Fruit fly (Drosophila melanogaster) whole organism, prepupa: ENCODE data around the gene CG11768.

Experiments used
- CG10631 ChIP-seq: fragments of 200-800 bp; sonication (Bioruptor generic); optimal IDR thresholded peaks from 2 replicates; lab custom pipeline; 2016; ENCODE audit warnings: missing biosample characterization, missing genetic modification characterization
- CG11762 ChIP-seq: fragments of 200-800 bp; sonication (Bioruptor generic); optimal IDR thresholded peaks from 3 replicates; lab custom pipeline; 2016; ENCODE audit warnings: missing biosample characterization, missing genetic modification characterization; ENCODE audit not compliant: insufficient read depth
- CG11902 ChIP-seq: fragments of 200-800 bp; sonication (Bioruptor generic); optimal IDR thresholded peaks from 3 replicates; lab custom pipeline; 2016; ENCODE audit warnings: missing biosample characterization, missing genetic modification characterization
- CG15336 ChIP-seq: fragments of 200-800 bp; sonication (Bioruptor generic); IDR thresholded peaks from 2 replicates; pipeline ENCODE4 v1.3.6; 2022; ENCODE audit warnings: missing biosample characterization, missing genetic modification characterization
- CG16779 ChIP-seq: fragments of 200-800 bp; sonication (Bioruptor generic); optimal IDR thresholded peaks from 3 replicates; lab custom pipeline; 2017; ENCODE audit warnings: missing biosample characterization, mild to moderate bottlenecking, missing genetic modification characterization
- CG3032 ChIP-seq: fragments of 200-800 bp; optimal IDR thresholded peaks from 2 replicates; lab custom pipeline; 2019; ENCODE audit warnings: missing biosample characterization, mild to moderate bottlenecking, missing genetic modification characterization, moderate library complexity
- CG31627 ChIP-seq: fragments of 200-800 bp; sonication (Bioruptor generic); optimal IDR thresholded peaks from 3 replicates; lab custom pipeline; 2016; ENCODE audit warnings: missing biosample characterization, missing genetic modification characterization
- CG34406 ChIP-seq: fragments of 200-800 bp; sonication (Bioruptor generic); optimal IDR thresholded peaks from 3 replicates; lab custom pipeline; 2016; ENCODE audit warnings: missing biosample characterization, missing genetic modification characterization
- CG3919 ChIP-seq: fragments of 200-800 bp; sonication (Bioruptor generic); optimal IDR thresholded peaks from 3 replicates; lab custom pipeline; 2016; ENCODE audit warnings: missing biosample characterization, missing genetic modification characterization
- CG6163 ChIP-seq: fragments of 200-800 bp; sonication (Bioruptor generic); IDR thresholded peaks from 3 replicates; pipeline ENCODE4 v1.3.6; 2022; ENCODE audit warnings: missing biosample characterization, missing genetic modification characterization
- CG6792 ChIP-seq: fragments of 200-800 bp; sonication (Bioruptor generic); optimal IDR thresholded peaks from 3 replicates; lab custom pipeline; 2016; ENCODE audit warnings: missing biosample characterization, missing genetic modification characterization
- CG6808 ChIP-seq: fragments of 200-800 bp; sonication (Bioruptor generic); optimal IDR thresholded peaks from 3 replicates; lab custom pipeline; 2017; ENCODE audit warnings: missing biosample characterization, missing genetic modification characterization, mild to moderate bottlenecking, moderate library complexity, missing genetic modification reagents
- CG6854 ChIP-seq: fragments of 200-800 bp; sonication (Bioruptor generic); optimal IDR thresholded peaks from 2 replicates; lab custom pipeline; 2017; ENCODE audit warnings: missing biosample characterization, mild to moderate bottlenecking, missing genetic modification characterization
- CG7368 ChIP-seq: fragments of 200-800 bp; sonication (Bioruptor generic); optimal IDR thresholded peaks from 3 replicates; lab custom pipeline; 2016; ENCODE audit warnings: missing biosample characterization, missing genetic modification characterization
- CG8119 ChIP-seq: fragments of 200-800 bp; sonication (Bioruptor generic); IDR thresholded peaks from 3 replicates; pipeline ENCODE4 v1.3.6; 2022; ENCODE audit warnings: missing biosample characterization, missing genetic modification characterization
- CG8319 ChIP-seq: fragments of 200-800 bp; sonication (Bioruptor generic); optimal IDR thresholded peaks from 3 replicates; lab custom pipeline; 2016; ENCODE audit warnings: missing biosample characterization, missing genetic modification characterization
- CG8632 ChIP-seq: fragments of 200-800 bp; sonication (Bioruptor generic); optimal IDR thresholded peaks from 3 replicates; lab custom pipeline; 2016; ENCODE audit warnings: missing biosample characterization, missing genetic modification characterization
- CG9139 ChIP-seq: fragments of 200-800 bp; sonication (Bioruptor generic); optimal IDR thresholded peaks from 3 replicates; lab custom pipeline; 2017; ENCODE audit warnings: missing biosample characterization, mild to moderate bottlenecking, missing genetic modification characterization
- Eip78C ChIP-seq: fragments of 200-800 bp; sonication (Bioruptor generic); peaks from one replicate; lab custom pipeline; 2016; ENCODE audit warnings: missing biosample characterization, missing genetic modification characterization
- Ets21C ChIP-seq: fragments of 200-800 bp; sonication (Bioruptor generic); optimal IDR thresholded peaks from 3 replicates; lab custom pipeline; 2016; ENCODE audit warnings: missing biosample characterization, missing genetic modification characterization
- Ets96B ChIP-seq: fragments of 200-800 bp; optimal IDR thresholded peaks from 2 replicates; lab custom pipeline; 2019; ENCODE audit warnings: missing biosample characterization, mild to moderate bottlenecking, missing genetic modification characterization, moderate library complexity
- Gug ChIP-seq: fragments of 200-800 bp; sonication (Bioruptor generic); IDR thresholded peaks from 2 replicates; pipeline ENCODE4 v1.3.6; 2022; ENCODE audit warnings: missing biosample characterization, missing genetic modification characterization
- Hr38 ChIP-seq: sonication (Bioruptor generic); optimal IDR thresholded peaks from 2 replicates; lab custom pipeline; 2016; ENCODE audit warnings: missing biosample characterization, missing genetic modification characterization
- Hr39 ChIP-seq: fragments of 200-800 bp; sonication (Bioruptor generic); optimal IDR thresholded peaks from 2 replicates; lab custom pipeline; 2016; ENCODE audit warnings: missing biosample characterization, missing genetic modification characterization
- Hr4 ChIP-seq: fragments of 200-800 bp; sonication (Bioruptor generic); optimal IDR thresholded peaks from 3 replicates; lab custom pipeline; 2016; ENCODE audit warnings: missing biosample characterization, missing genetic modification characterization
- Met ChIP-seq: fragments of 200-800 bp; sonication (Bioruptor generic); optimal IDR thresholded peaks from 3 replicates; lab custom pipeline; 2016; ENCODE audit warnings: missing biosample characterization, missing genetic modification characterization
- OdsH ChIP-seq: fragments of 200-800 bp; sonication (Bioruptor generic); optimal IDR thresholded peaks from 3 replicates; lab custom pipeline; 2016; ENCODE audit warnings: missing biosample characterization, missing genetic modification characterization
- Smox ChIP-seq: fragments of 200-800 bp; sonication (Bioruptor generic); optimal IDR thresholded peaks from 3 replicates; lab custom pipeline; 2016; ENCODE audit warnings: missing biosample characterization, missing genetic modification characterization
- Sox14 ChIP-seq: fragments of 200-800 bp; sonication (Bioruptor generic); optimal IDR thresholded peaks from 3 replicates; lab custom pipeline; 2016; ENCODE audit warnings: missing biosample characterization, missing genetic modification characterization
- Sox15 ChIP-seq: fragments of 200-800 bp; sonication (Bioruptor generic); optimal IDR thresholded peaks from 3 replicates; lab custom pipeline; 2016; ENCODE audit warnings: missing biosample characterization, missing genetic modification characterization
- achi ChIP-seq: fragments of 200-800 bp; sonication (Bioruptor generic); optimal IDR thresholded peaks from 3 replicates; lab custom pipeline; 2016; ENCODE audit warnings: missing biosample characterization, missing genetic modification characterization
- acj6 ChIP-seq: fragments of 200-800 bp; sonication (Bioruptor generic); optimal IDR thresholded peaks from 3 replicates; lab custom pipeline; 2016; ENCODE audit warnings: missing biosample characterization, missing genetic modification characterization
- dac ChIP-seq: fragments of 200-800 bp; sonication (Bioruptor generic); optimal IDR thresholded peaks from 2 replicates; lab custom pipeline; 2017; ENCODE audit warnings: missing biosample characterization, mild to moderate bottlenecking, missing genetic modification characterization
- dsx ChIP-seq: fragments of 200-800 bp; optimal IDR thresholded peaks from 3 replicates; lab custom pipeline; 2019; ENCODE audit warnings: missing biosample characterization, mild to moderate bottlenecking, missing genetic modification characterization, moderate library complexity; ENCODE audit not compliant: poor library complexity, severe bottlenecking
- eg ChIP-seq: fragments of 200-800 bp; sonication (Bioruptor generic); IDR thresholded peaks from 3 replicates; pipeline ENCODE4 v1.3.6; 2022; ENCODE audit warnings: missing biosample characterization, missing genetic modification characterization
- esn ChIP-seq: fragments of 200-800 bp; sonication (Bioruptor generic); optimal IDR thresholded peaks from 2 replicates; lab custom pipeline; 2016; ENCODE audit warnings: missing biosample characterization, mild to moderate bottlenecking, missing genetic modification characterization, moderate library complexity
- fd59A ChIP-seq: fragments of 200-800 bp; sonication (Bioruptor generic); optimal IDR thresholded peaks from 2 replicates; lab custom pipeline; 2017; ENCODE audit warnings: missing biosample characterization, mild to moderate bottlenecking, missing genetic modification characterization, missing genetic modification reagents
- fd85E ChIP-seq: fragments of 200-800 bp; sonication (Bioruptor generic); optimal IDR thresholded peaks from 3 replicates; lab custom pipeline; 2016; ENCODE audit warnings: missing biosample characterization, missing genetic modification characterization
- fkh ChIP-seq: fragments of 200-800 bp; sonication (Bioruptor generic); optimal IDR thresholded peaks from 3 replicates; lab custom pipeline; 2017; ENCODE audit warnings: missing biosample characterization, mild to moderate bottlenecking, missing genetic modification characterization, moderate library complexity
- net ChIP-seq: fragments of 200-800 bp; sonication (Bioruptor generic); optimal IDR thresholded peaks from 3 replicates; lab custom pipeline; 2016; ENCODE audit warnings: missing biosample characterization, missing genetic modification characterization
- pdm3 ChIP-seq: fragments of 200-800 bp; sonication (Bioruptor generic); optimal IDR thresholded peaks from 3 replicates; lab custom pipeline; 2016; ENCODE audit warnings: missing biosample characterization, missing genetic modification characterization
- ss ChIP-seq, 2 experiments: fragments of 200-800 bp; sonication (Bioruptor generic); optimal IDR thresholded peaks; 2 replicates in 1 of 2; 3 replicates in 1 of 2; lab custom pipeline; 2017 to 2018; ENCODE audit warnings: mild to moderate bottlenecking in 2 of 2, missing biosample characterization in 2 of 2, missing genetic modification characterization in 2 of 2, moderate library complexity in 1 of 2
- svp ChIP-seq: fragments of 200-800 bp; sonication (Bioruptor generic); peaks from one replicate; lab custom pipeline; 2016; ENCODE audit warnings: missing biosample characterization, missing genetic modification characterization
- vri ChIP-seq: fragments of 200-800 bp; sonication (Bioruptor generic); optimal IDR thresholded peaks from 3 replicates; lab custom pipeline; 2016; ENCODE audit warnings: missing biosample characterization, mild to moderate bottlenecking, missing genetic modification characterization

CG11768 gene

DNA sequence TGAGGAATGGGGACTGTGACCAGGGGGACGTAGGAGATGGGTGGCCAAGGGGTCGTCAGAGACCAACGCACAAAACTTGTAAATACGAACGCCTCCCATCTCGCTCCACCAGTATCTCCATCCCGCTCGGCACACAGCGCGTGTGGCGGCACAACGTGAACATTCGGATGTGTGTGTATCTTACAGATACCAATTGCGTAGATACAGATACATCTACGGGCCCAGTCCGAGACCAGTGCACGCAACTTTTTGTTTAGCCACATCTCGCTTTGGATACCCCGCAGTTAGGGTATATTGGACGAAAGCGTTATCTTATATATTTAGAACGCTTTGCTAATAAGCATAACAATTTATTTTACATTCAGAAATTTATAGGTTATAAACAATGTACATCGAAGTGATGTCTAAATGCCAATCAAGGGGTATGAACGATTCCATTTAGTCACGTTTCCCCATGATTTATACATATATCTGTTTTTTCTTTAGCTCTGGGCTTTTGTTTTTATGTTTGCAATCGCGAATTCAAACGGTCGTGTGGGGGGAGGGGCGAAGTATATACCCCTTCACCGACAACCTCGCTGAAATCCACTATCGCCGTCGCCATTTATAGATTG is 43.4 kb upstream of the CG11768 start (continued):
- TF ChIP-seq dac (peak; percentile 98), Eip78C (GFP tag; lab: Kevin White, UChicago) (peak; percentile 100), CG10631 (GFP tag; lab: Kevin White, UChicago) (peak; percentile 99), OdsH (GFP tag; lab: Kevin White, UChicago) (peak; percentile 99), ss (GFP tag; optimal IDR thresholded peaks at IDR 0.05; lab: Kevin White, UChicago) (peak; percentile 98), Met (GFP tag; lab: Kevin White, UChicago) (peak; percentile 99), CG8632 (GFP tag; lab: Kevin White, UChicago) (peak; percentile 99), CG31627 (GFP tag; lab: Kevin White, UChicago) (peak; percentile 98), fd85E (GFP tag; lab: Kevin White, UChicago) (peak; percentile 91), CG6792 (GFP tag; lab: Kevin White, UChicago) (peak; percentile 99), svp (peak; percentile 98), eg (GFP tag; lab: Robert Waterston, UW) (peak; percentile 99), CG6808 (GFP tag; lab: Kevin White, UChicago) (peak; percentile 98), acj6 (GFP tag; lab: Kevin White, UChicago) (peak; percentile 99), CG7368 (GFP tag; lab: Kevin White, UChicago) (peak; percentile 98), CG3032 (tag; lab: Kevin White, UChicago) (peak; percentile 99), CG15336 (GFP tag; lab: Robert Waterston, UW) (peak; percentile 99), Gug (GFP tag; lab: Robert Waterston, UW) (peak; percentile 98), CG11902 (GFP tag; lab: Kevin White, UChicago) (peak; percentile 97), fd59A (GFP tag; lab: Kevin White, UChicago) (peak; percentile 99), CG9139 (GFP tag; lab: Kevin White, UChicago) (peak; percentile 95), Sox15 (peak; percentile 97), Hr39 (GFP tag; lab: Kevin White, UChicago) (peak; percentile 99), Hr38 (GFP tag; lab: Kevin White, UChicago) (peak; percentile 87)

dm6 chr3R:8810397-8811184 is 42.6 kb upstream of the CG11768 start:
- TF ChIP-seq CG7368 (GFP tag; lab: Kevin White, UChicago) (peak; percentile 43), CG9139 (GFP tag; lab: Kevin White, UChicago) (peak; percentile 51), fd59A (GFP tag; lab: Kevin White, UChicago) (no peak), CG6163 (GFP tag; lab: Robert Waterston, UW) (peak; percentile 60; the same call in 1 of the 3 replicates), Gug (GFP tag; lab: Robert Waterston, UW) (peak; percentile 71), achi (peak; percentile 11), pdm3 (no peak), CG11762 (GFP tag; lab: Kevin White, UChicago) (no peak), CG34406 (peak; percentile 19), Met (GFP tag; lab: Kevin White, UChicago) (peak; percentile 18), acj6 (GFP tag; lab: Kevin White, UChicago) (no peak), CG6808 (GFP tag; lab: Kevin White, UChicago) (peak; percentile 56), Hr39 (GFP tag; lab: Kevin White, UChicago) (no peak), CG3919 (GFP tag; lab: Kevin White, UChicago) (peak; percentile 55), Ets96B (tag; lab: Kevin White, UChicago) (peak; percentile 88), OdsH (GFP tag; lab: Kevin White, UChicago) (peak; percentile 32), vri (GFP tag; lab: Kevin White, UChicago) (peak; percentile 99), CG15336 (GFP tag; lab: Robert Waterston, UW) (peak; percentile 22; the same call in 1 of the 2 replicates), CG8119 (GFP tag; lab: Robert Waterston, UW) (0 out of 3 replicates have a peak, but pooled peaks have one; percentile 11), CG8319 (peak; percentile 66), fkh (GFP tag; lab: Kevin White, UChicago) (peak; percentile 98), Eip78C (GFP tag; lab: Kevin White, UChicago) (peak; percentile 77), Hr4 (GFP tag; lab: Kevin White, UChicago) (peak; percentile 28), CG6792 (GFP tag; lab: Kevin White, UChicago) (peak; percentile 45), dsx (GFP tag; lab: Kevin White, UChicago) (no peak), Smox (GFP tag; lab: Kevin White, UChicago) (peak; percentile 16), svp (no peak), Ets21C (GFP tag; lab: Kevin White, UChicago) (no peak), CG16779 (tag; lab: Kevin White, UChicago) (peak; percentile 67), eg (GFP tag; lab: Robert Waterston, UW) (peak; percentile 70; the same call in 1 of the 3 replicates), CG10631 (GFP tag; lab: Kevin White, UChicago) (peak; percentile 26), Sox14 (GFP tag; lab: Kevin White, UChicago) (no peak), CG6854 (GFP tag; lab: Kevin White, UChicago) (peak; percentile 11), CG8632 (GFP tag; lab: Kevin White, UChicago) (peak; percentile 59), net (GFP tag; lab: Kevin White, UChicago) (peak; percentile 32), esn (peak; percentile 47)
